Fruit fly (Drosophila melanogaster) whole organism, wandering third instar larva: ENCODE measurements around the gene RpL10Ab.

ENCODE experiments used
- Abd-B ChIP-seq: fragments of >200 bp; optimal IDR thresholded peaks from 2 replicates; lab custom pipeline; 2017; ENCODE audit warnings: missing biosample characterization, missing genetic modification characterization
- CG32264 ChIP-seq: fragments of 200-800 bp; sonication (Bioruptor generic); optimal IDR thresholded peaks from 2 replicates; lab custom pipeline; 2016; ENCODE audit warnings: missing biosample characterization, missing genetic modification characterization
- CG9705 ChIP-seq: fragments of 200-800 bp; sonication (Bioruptor generic); optimal IDR thresholded peaks from 2 replicates; lab custom pipeline; 2018; ENCODE audit warnings: missing biosample characterization, mild to moderate bottlenecking, missing genetic modification characterization
- CrebA ChIP-seq: fragments of 200-800 bp; sonication (Bioruptor generic); optimal IDR thresholded peaks from 2 replicates; lab custom pipeline; 2016; ENCODE audit warnings: missing biosample characterization, mild to moderate bottlenecking, missing genetic modification characterization, borderline replicate concordance
- Dfd ChIP-seq: fragments of >200 bp; optimal IDR thresholded peaks from 2 replicates; lab custom pipeline; 2017; ENCODE audit warnings: missing biosample characterization, missing genetic modification characterization
- Dif ChIP-seq: fragments of 200-275, 200-300 bp; sonication (Bioruptor generic); optimal IDR thresholded peaks from 2 replicates; lab custom pipeline; 2018; ENCODE audit warnings: missing biosample characterization, missing genetic modification characterization; ENCODE audit not compliant: partially characterized antibody
- GATAd ChIP-seq: sonication (Bioruptor generic); optimal IDR thresholded peaks from 2 replicates; lab custom pipeline; 2016; ENCODE audit warnings: missing biosample characterization, missing genetic modification characterization
- HLH106 ChIP-seq: fragments of 200-800 bp; optimal IDR thresholded peaks from 3 replicates; lab custom pipeline; 2019; ENCODE audit warnings: missing biosample characterization, mild to moderate bottlenecking, missing genetic modification characterization, moderate library complexity
- Hnf4 ChIP-seq: fragments of 200-800 bp; sonication (Bioruptor generic); optimal IDR thresholded peaks from 2 replicates; lab custom pipeline; 2016; ENCODE audit warnings: missing biosample characterization, mild to moderate bottlenecking, missing genetic modification characterization
- Hr78 ChIP-seq: fragments of >200 bp; optimal IDR thresholded peaks from 2 replicates; lab custom pipeline; 2017; ENCODE audit warnings: missing biosample characterization, missing genetic modification characterization
- Hr83 ChIP-seq: fragments of 200-300 bp; sonication (Bioruptor generic); optimal IDR thresholded peaks from 2 replicates; lab custom pipeline; 2016; ENCODE audit warnings: missing biosample characterization, mild to moderate bottlenecking, missing genetic modification characterization, moderate library complexity; ENCODE audit not compliant: poor library complexity, severe bottlenecking
- Jra ChIP-seq: sonication (Bioruptor generic); optimal IDR thresholded peaks from 2 replicates; lab custom pipeline; 2016; ENCODE audit warnings: missing biosample characterization, missing genetic modification characterization
- Mio ChIP-seq: sonication (Bioruptor generic); optimal IDR thresholded peaks from 2 replicates; lab custom pipeline; 2016; ENCODE audit warnings: missing biosample characterization, missing genetic modification characterization
- Myc ChIP-seq: fragments of >200 bp; optimal IDR thresholded peaks from 2 replicates; lab custom pipeline; 2017
- N ChIP-seq: fragments of >200 bp; optimal IDR thresholded peaks from 2 replicates; lab custom pipeline; 2018; ENCODE audit warnings: missing biosample characterization, missing external identifiers, missing genetic modification characterization
- OdsH ChIP-seq: fragments of 200-800 bp; sonication (Bioruptor generic); optimal IDR thresholded peaks from 2 replicates; lab custom pipeline; 2016; ENCODE audit warnings: missing biosample characterization, mild to moderate bottlenecking, missing genetic modification characterization
- Rel ChIP-seq, 2 experiments: fragments of 200-800 bp; sonication (Bioruptor generic) in 1 of 2; optimal IDR thresholded peaks; 2 replicates in 1 of 2; 3 replicates in 1 of 2; lab custom pipeline; 2016 to 2019; ENCODE audit warnings: mild to moderate bottlenecking in 2 of 2, missing biosample characterization in 2 of 2, missing genetic modification characterization in 2 of 2, moderate library complexity in 1 of 2
- Sp1 ChIP-seq: fragments of 200-800 bp; sonication (Bioruptor generic); optimal IDR thresholded peaks from 3 replicates; lab custom pipeline; 2019; ENCODE audit warnings: missing biosample characterization, mild to moderate bottlenecking, missing genetic modification characterization, moderate library complexity
- Vsx2 ChIP-seq: fragments of 200-300, 225-300 bp; sonication (Bioruptor generic); optimal IDR thresholded peaks from 2 replicates; lab custom pipeline; 2018; ENCODE audit warnings: missing biosample characterization, missing genetic modification characterization; ENCODE audit not compliant: partially characterized antibody
- br ChIP-seq: fragments of 200-800 bp; sonication (Bioruptor generic); optimal IDR thresholded peaks from 2 replicates; lab custom pipeline; 2016; ENCODE audit warnings: missing biosample characterization, missing genetic modification characterization
- brk ChIP-seq: fragments of 200-800 bp; sonication (Bioruptor generic); optimal IDR thresholded peaks from 2 replicates; lab custom pipeline; 2016; ENCODE audit warnings: missing biosample characterization, mild to moderate bottlenecking, missing genetic modification characterization
- dl ChIP-seq, 2 experiments: fragments of 175-275, 200-275 bp in 1 of 2; fragments of 200-275 bp in 1 of 2; sonication (Bioruptor generic); optimal IDR thresholded peaks; lab custom pipeline; 2018; ENCODE audit warnings: mild to moderate bottlenecking in 2 of 2, missing biosample characterization in 2 of 2, missing genetic modification characterization in 2 of 2, moderate library complexity in 2 of 2; ENCODE audit not compliant: partially characterized antibody in 2 of 2, insufficient read depth in 1 of 2
- dmrt93B ChIP-seq: fragments of 200-800 bp; sonication (Bioruptor generic); optimal IDR thresholded peaks from 2 replicates; lab custom pipeline; 2018; ENCODE audit warnings: missing biosample characterization, mild to moderate bottlenecking, missing genetic modification characterization
- dsf ChIP-seq: sonication (Bioruptor generic); optimal IDR thresholded peaks from 2 replicates; lab custom pipeline; 2016; ENCODE audit warnings: missing biosample characterization, missing genetic modification characterization, borderline replicate concordance
- ey ChIP-seq: fragments of 200-800 bp; sonication (Bioruptor generic); optimal IDR thresholded peaks from 2 replicates; lab custom pipeline; 2016; ENCODE audit warnings: missing biosample characterization, missing genetic modification characterization
- foxo ChIP-seq, 2 experiments: fragments of 200-800 bp; sonication (Bioruptor generic); optimal IDR thresholded peaks; 2 replicates in 1 of 2; 3 replicates in 1 of 2; lab custom pipeline; 2016 to 2017; ENCODE audit warnings: missing biosample characterization in 2 of 2, missing genetic modification characterization in 2 of 2
- fru ChIP-seq: fragments of 200-800 bp; sonication (Bioruptor generic); optimal IDR thresholded peaks from 3 replicates; lab custom pipeline; 2016; ENCODE audit warnings: missing biosample characterization, mild to moderate bottlenecking, missing genetic modification characterization
- h ChIP-seq: fragments of 200-800 bp; sonication (Bioruptor generic); optimal IDR thresholded peaks from 3 replicates; lab custom pipeline; 2016; ENCODE audit warnings: missing biosample characterization, mild to moderate bottlenecking, missing genetic modification characterization
- jim ChIP-seq: fragments of 175-275, 200-325 bp; sonication (Bioruptor generic); optimal IDR thresholded peaks from 2 replicates; lab custom pipeline; 2016; ENCODE audit warnings: missing biosample characterization, mild to moderate bottlenecking, missing genetic modification characterization
- lola ChIP-seq: fragments of >200 bp; optimal IDR thresholded peaks from 2 replicates; lab custom pipeline; 2017; ENCODE audit warnings: missing biosample characterization, missing genetic modification characterization
- pan ChIP-seq: fragments of >200 bp; optimal IDR thresholded peaks from 2 replicates; lab custom pipeline; 2017
- psq ChIP-seq: fragments of 200-800 bp; sonication (Bioruptor generic); optimal IDR thresholded peaks from 3 replicates; lab custom pipeline; 2017; ENCODE audit warnings: missing biosample characterization, mild to moderate bottlenecking, missing genetic modification characterization, moderate library complexity
- rgr ChIP-seq: fragments of 200-800 bp; sonication (Bioruptor generic); optimal IDR thresholded peaks from 3 replicates; lab custom pipeline; 2016; ENCODE audit warnings: missing biosample characterization, mild to moderate bottlenecking, missing genetic modification characterization
- sage ChIP-seq: fragments of 200-800 bp; sonication (Bioruptor generic); optimal IDR thresholded peaks from 2 replicates; lab custom pipeline; 2016; ENCODE audit warnings: missing biosample characterization, mild to moderate bottlenecking, missing genetic modification characterization
- sv ChIP-seq: fragments of 200-800 bp; sonication (Bioruptor generic); optimal IDR thresholded peaks from 3 replicates; lab custom pipeline; 2016; ENCODE audit warnings: missing biosample characterization, missing genetic modification characterization
- tai ChIP-seq: sonication (Bioruptor generic); optimal IDR thresholded peaks from 2 replicates; lab custom pipeline; 2016; ENCODE audit warnings: missing biosample characterization, missing genetic modification characterization
- usp ChIP-seq: fragments of >200 bp; optimal IDR thresholded peaks from 2 replicates; lab custom pipeline; 2017; ENCODE audit warnings: missing biosample characterization, missing genetic modification characterization
- woc ChIP-seq: sonication (Bioruptor generic); optimal IDR thresholded peaks from 2 replicates; lab custom pipeline; 2016; ENCODE audit warnings: missing biosample characterization, mild to moderate bottlenecking, missing genetic modification characterization

The RpL10Ab gene

dm6 chr3L:11776731-11777130, 45.9 kb upstream of the RpL10Ab start, which contains the start of gene CG14131:
Gene CG14131, plus strand, starts transcription at chr3L:11777073.
- TF ChIP-seq CrebA (GFP tag; lab: Kevin White, UChicago) (peak; percentile 8), Dif (GFP tag; lab: Kevin White, UChicago) (peak; percentile 57), br (GFP tag; lab: Kevin White, UChicago) (peak; percentile 33), OdsH (GFP tag; lab: Kevin White, UChicago) (no peak), h (GFP tag; lab: Kevin White, UChicago) (peak; percentile 34), fru (GFP tag; lab: Kevin White, UChicago) (no peak)

dm6 chr3L:11777348-11777958, 45.2 kb upstream of the RpL10Ab start:
- no peak for TF ChIP-seq GATAd
- TF ChIP-seq CG32264 (GFP tag; lab: Kevin White, UChicago): no peak
- TF ChIP-seq Dif (GFP tag; lab: Kevin White, UChicago): no peak
- peak; percentile 57 for TF ChIP-seq h (GFP tag; lab: Kevin White, UChicago)
- no peak for TF ChIP-seq Hr78 (GFP tag; lab: Kevin White, UChicago)
- TF ChIP-seq Dfd (GFP tag; lab: Kevin White, UChicago): no peak
- TF ChIP-seq Vsx2: no peak
- TF ChIP-seq N (GFP tag; lab: Kevin White, UChicago): no peak
- no peak for TF ChIP-seq HLH106 (tag; lab: Kevin White, UChicago)
- TF ChIP-seq Jra (GFP tag; lab: Kevin White, UChicago): peak; percentile 34
- no peak for TF ChIP-seq usp
- TF ChIP-seq rgr (GFP tag; lab: Kevin White, UChicago): peak; percentile 22
- TF ChIP-seq Rel (GFP tag; optimal IDR thresholded peaks at IDR 0.05; lab: Kevin White, UChicago): no peak
- TF ChIP-seq Rel (tag; optimal IDR thresholded peaks at IDR 0.05; lab: Kevin White, UChicago): no peak
- TF ChIP-seq foxo (GFP tag; optimal IDR thresholded peaks at IDR 0.05; lab: Kevin White, UChicago): peak in 1 of 2 experiments; percentile 27
- TF ChIP-seq fru (GFP tag; lab: Kevin White, UChicago): peak; percentile 34
- TF ChIP-seq dsf (GFP tag; lab: Kevin White, UChicago): no peak
- TF ChIP-seq ey (GFP tag; lab: Kevin White, UChicago): no peak
- no peak for TF ChIP-seq Hnf4 (GFP tag; lab: Kevin White, UChicago)
- TF ChIP-seq jim (GFP tag; lab: Kevin White, UChicago): no peak
- no peak for TF ChIP-seq Myc (lab: Kevin White, UChicago)
- TF ChIP-seq br (GFP tag; lab: Kevin White, UChicago): no peak
- TF ChIP-seq psq: no peak
- TF ChIP-seq Mio (GFP tag; lab: Kevin White, UChicago): no peak
- no peak for TF ChIP-seq CrebA (GFP tag; lab: Kevin White, UChicago)
- TF ChIP-seq brk (GFP tag; lab: Kevin White, UChicago): no peak
- no peak for TF ChIP-seq lola (GFP tag; lab: Kevin White, UChicago)
- TF ChIP-seq CG9705 (GFP tag; lab: Kevin White, UChicago): no peak
- no peak for TF ChIP-seq woc (GFP tag; lab: Kevin White, UChicago)
- no peak for TF ChIP-seq Abd-B (GFP tag; lab: Kevin White, UChicago)
- TF ChIP-seq Hr83: peak; percentile 50
- TF ChIP-seq Sp1 (GFP tag; lab: Kevin White, UChicago): no peak
- peak; percentile 15 for TF ChIP-seq OdsH (GFP tag; lab: Kevin White, UChicago)
- TF ChIP-seq dmrt93B (GFP tag; lab: Kevin White, UChicago): no peak
- no peak for TF ChIP-seq dl (GFP tag; optimal IDR thresholded peaks at IDR 0.05; lab: Kevin White, UChicago; ENCODE audit: insufficient read depth in 1 of 2, partially characterized antibody in 2 of 2)
- no peak for TF ChIP-seq tai
- no peak for TF ChIP-seq sv
- no peak for TF ChIP-seq sage
- no peak for TF ChIP-seq pan
